Worm (Caenorhabditis elegans): Measurements from ENCODE around the gene ttll-5.

The ttll-5 gene

DNA sequence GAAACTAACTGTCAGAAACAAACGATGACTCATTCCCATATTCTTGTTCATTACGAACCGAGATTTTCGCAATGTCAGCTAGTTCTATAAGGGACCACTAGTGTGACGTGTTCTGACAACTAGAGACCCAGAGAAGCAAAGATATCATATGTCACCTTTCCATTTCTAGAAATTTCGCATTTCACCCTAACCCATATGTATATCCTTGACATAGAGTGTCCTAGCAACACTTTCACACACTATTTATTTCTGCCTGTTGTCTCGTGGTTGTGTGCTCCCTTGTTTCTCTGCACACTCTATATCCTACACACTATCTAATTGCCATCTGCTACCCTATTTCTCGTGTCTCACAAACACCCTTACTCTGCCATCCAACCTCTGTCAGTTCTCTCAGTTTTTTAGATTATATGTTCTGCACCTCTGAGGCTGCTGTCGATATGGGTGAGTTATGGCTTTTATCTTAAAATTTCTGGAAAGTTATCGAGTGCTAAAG is 40.1 kb downstream of the ttll-5 start, which contains the start of the genes F38B7.17 and F38B7.3 (continued):
- TF ChIP-seq nhr-6 (tag; optimal IDR thresholded peaks at IDR 0.05) (peak; percentile 27), dpl-1 (GFP tag; optimal IDR thresholded peaks at IDR 0.05) (peak; percentile 27), F10B5.3 (tag; optimal IDR thresholded peaks at IDR 0.05) (no peak), zfp-3 (GFP tag; conservative IDR thresholded peaks at IDR 0.05) (no peak), mes-2 (tag; optimal IDR thresholded peaks at IDR 0.05; ENCODE audit: poor library complexity, severe bottlenecking) (peak; percentile 46), zip-2 (tag; optimal IDR thresholded peaks at IDR 0.05) (no peak), mxl-2 (GFP tag; conservative IDR thresholded peaks at IDR 0.05) (no peak), dve-1 (tag; optimal IDR thresholded peaks at IDR 0.05; ENCODE audit: insufficient read depth) (peak; percentile 83), ceh-44 (GFP tag; IDR thresholded peaks at IDR 0.05) (no peak), T26A8.4 (GFP tag; IDR thresholded peaks at IDR 0.05) (no peak), lin-39 (tag; optimal IDR thresholded peaks at IDR 0.05) (no peak), nhr-25 (tag; optimal IDR thresholded peaks at IDR 0.05; ENCODE audit: borderline replicate concordance, insufficient read depth) (peak; percentile 63), mdt-29 (GFP tag; IDR thresholded peaks at IDR 0.05) (no peak), nhr-237 (tag; optimal IDR thresholded peaks at IDR 0.05) (no peak), arid-1 (GFP tag; conservative IDR thresholded peaks at IDR 0.05) (no peak), D1046.2 (GFP tag; IDR thresholded peaks at IDR 0.05) (no peak), mep-1 (tag; optimal IDR thresholded peaks at IDR 0.05) (peak; percentile 48), duxl-1 (tag; optimal IDR thresholded peaks at IDR 0.05; ENCODE audit: poor library complexity) (no peak), lin-1 (GFP tag; IDR thresholded peaks at IDR 0.05) (no peak), R02D3.7 (tag; optimal IDR thresholded peaks at IDR 0.05) (no peak), T20F7.1 (GFP tag; optimal IDR thresholded peaks at IDR 0.05) (peak; percentile 39), ZK546.5 (tag; optimal IDR thresholded peaks at IDR 0.05) (no peak), php-3 (GFP tag; IDR thresholded peaks at IDR 0.05) (no peak), mdl-1 (tag; optimal IDR thresholded peaks at IDR 0.05) (peak; percentile 66 to 91), Y5F2A.4 (GFP tag; optimal IDR thresholded peaks at IDR 0.05) (no peak), aly-2 (tag; optimal IDR thresholded peaks at IDR 0.05) (no peak), nhr-10 (tag; optimal IDR thresholded peaks at IDR 0.05) (no peak), zip-11 (GFP tag; IDR thresholded peaks at IDR 0.05) (no peak), nhr-42 (GFP tag; IDR thresholded peaks at IDR 0.05) (no peak), Y48G9A.11 (GFP tag; IDR thresholded peaks at IDR 0.05) (no peak), lin-38 (GFP tag; IDR thresholded peaks at IDR 0.05) (no peak), ztf-7 (tag; optimal IDR thresholded peaks at IDR 0.05) (peak; percentile 7), ces-1 (GFP tag; optimal IDR thresholded peaks at IDR 0.05) (no peak), jun-1 (tag; optimal IDR thresholded peaks at IDR 0.05) (no peak), spr-1 (tag; optimal IDR thresholded peaks at IDR 0.05) (no peak), ama-1 (optimal IDR thresholded peaks at IDR 0.05) (peak; percentile 26), unc-39 (tag; optimal IDR thresholded peaks at IDR 0.05) (no peak), rbr-2 (tag; optimal IDR thresholded peaks at IDR 0.05) (peak; percentile 61), F44E2.7 (GFP tag; IDR thresholded peaks at IDR 0.05) (no peak), ztf-11 (tag; optimal IDR thresholded peaks at IDR 0.05) (no peak), Y105C5A.15 (GFP tag; IDR thresholded peaks at IDR 0.05) (no peak), F37D6.2 (tag; optimal IDR thresholded peaks at IDR 0.05) (no peak), ceh-28 (tag; optimal IDR thresholded peaks at IDR 0.05) (no peak), Y75B8A.6 (GFP tag; IDR thresholded peaks at IDR 0.05) (no peak), F26F4.8 (GFP tag; conservative IDR thresholded peaks at IDR 0.05) (no peak), hmg-1.1 (GFP tag; IDR thresholded peaks at IDR 0.05) (peak; percentile 41; the same call in 1 of the 2 replicates), zfp-2 (tag; optimal IDR thresholded peaks at IDR 0.05) (no peak), fkh-10 (GFP tag; optimal IDR thresholded peaks at IDR 0.05) (no peak), ceh-62 (tag; optimal IDR thresholded peaks at IDR 0.05) (no peak), unc-130 (GFP tag; optimal IDR thresholded peaks at IDR 0.05) (no peak), skn-1 (tag; optimal IDR thresholded peaks at IDR 0.05) (no peak), attf-4 (tag; optimal IDR thresholded peaks at IDR 0.05) (no peak), ZK337.2 (GFP tag; IDR thresholded peaks at IDR 0.05) (no peak)
